Worm (Caenorhabditis elegans): ENCODE results near the gene T09D3.3.

- TF ChIP-seq unc-62 (GFP tag; optimal IDR thresholded peaks at IDR 0.05) = no peak
- TF ChIP-seq lin-13 (tag; optimal IDR thresholded peaks at IDR 0.05) = no peak
- no peak for TF ChIP-seq mep-1 (tag; optimal IDR thresholded peaks at IDR 0.05)
- TF ChIP-seq ztf-11 (tag; optimal IDR thresholded peaks at IDR 0.05) = no peak
Observed at ce11 chrV:5372118-5372517, 22.7 kb upstream of the T09D3.3 start, which contains the start of gene C35A11.3.
